Fruit fly (Drosophila melanogaster) whole organism, wandering third instar larva: ENCODE measurements around the gene CG9389.

ENCODE experiments used
- CG32264 ChIP-seq: fragments of 200-800 bp; sonication (Bioruptor generic); optimal IDR thresholded peaks from 2 replicates; lab custom pipeline; 2016; ENCODE audit warnings: missing biosample characterization, missing genetic modification characterization
- Dfd ChIP-seq: fragments of >200 bp; optimal IDR thresholded peaks from 2 replicates; lab custom pipeline; 2017; ENCODE audit warnings: missing biosample characterization, missing genetic modification characterization
- Dif ChIP-seq: fragments of 200-275, 200-300 bp; sonication (Bioruptor generic); optimal IDR thresholded peaks from 2 replicates; lab custom pipeline; 2018; ENCODE audit warnings: missing biosample characterization, missing genetic modification characterization; ENCODE audit not compliant: partially characterized antibody
- Hnf4 ChIP-seq: fragments of 200-800 bp; sonication (Bioruptor generic); optimal IDR thresholded peaks from 2 replicates; lab custom pipeline; 2016; ENCODE audit warnings: missing biosample characterization, mild to moderate bottlenecking, missing genetic modification characterization
- Hr78 ChIP-seq: fragments of >200 bp; optimal IDR thresholded peaks from 2 replicates; lab custom pipeline; 2017; ENCODE audit warnings: missing biosample characterization, missing genetic modification characterization
- OdsH ChIP-seq: fragments of 200-800 bp; sonication (Bioruptor generic); optimal IDR thresholded peaks from 2 replicates; lab custom pipeline; 2016; ENCODE audit warnings: missing biosample characterization, mild to moderate bottlenecking, missing genetic modification characterization
- Vsx2 ChIP-seq: fragments of 200-300, 225-300 bp; sonication (Bioruptor generic); optimal IDR thresholded peaks from 2 replicates; lab custom pipeline; 2018; ENCODE audit warnings: missing biosample characterization, missing genetic modification characterization; ENCODE audit not compliant: partially characterized antibody
- ey ChIP-seq: fragments of 200-800 bp; sonication (Bioruptor generic); optimal IDR thresholded peaks from 2 replicates; lab custom pipeline; 2016; ENCODE audit warnings: missing biosample characterization, missing genetic modification characterization
- foxo ChIP-seq, 2 experiments: fragments of 200-800 bp; sonication (Bioruptor generic); optimal IDR thresholded peaks; 2 replicates in 1 of 2; 3 replicates in 1 of 2; lab custom pipeline; 2016 to 2017; ENCODE audit warnings: missing biosample characterization in 2 of 2, missing genetic modification characterization in 2 of 2
- fru ChIP-seq: fragments of 200-800 bp; sonication (Bioruptor generic); optimal IDR thresholded peaks from 3 replicates; lab custom pipeline; 2016; ENCODE audit warnings: missing biosample characterization, mild to moderate bottlenecking, missing genetic modification characterization
- lola ChIP-seq: fragments of >200 bp; optimal IDR thresholded peaks from 2 replicates; lab custom pipeline; 2017; ENCODE audit warnings: missing biosample characterization, missing genetic modification characterization
- pan ChIP-seq: fragments of >200 bp; optimal IDR thresholded peaks from 2 replicates; lab custom pipeline; 2017
- psq ChIP-seq: fragments of 200-800 bp; sonication (Bioruptor generic); optimal IDR thresholded peaks from 3 replicates; lab custom pipeline; 2017; ENCODE audit warnings: missing biosample characterization, mild to moderate bottlenecking, missing genetic modification characterization, moderate library complexity
- usp ChIP-seq: fragments of >200 bp; optimal IDR thresholded peaks from 2 replicates; lab custom pipeline; 2017; ENCODE audit warnings: missing biosample characterization, missing genetic modification characterization

dm6 chr3L:21219160-21219559, 51.2 kb downstream of the CG9389 start:
- TF ChIP-seq lola (no peak), Dfd (GFP tag; lab: Kevin White, UChicago) (no peak), pan (lab: Kevin White, UChicago) (no peak), foxo (GFP tag; optimal IDR thresholded peaks at IDR 0.05; lab: Kevin White, UChicago) (no peak), psq (GFP tag; lab: Kevin White, UChicago) (no peak), OdsH (GFP tag; lab: Kevin White, UChicago) (no peak), Dif (no peak), Hnf4 (no peak), CG32264 (GFP tag; lab: Kevin White, UChicago) (no peak), fru (GFP tag; lab: Kevin White, UChicago) (no peak), usp (GFP tag; lab: Kevin White, UChicago) (no peak), Hr78 (GFP tag; lab: Kevin White, UChicago) (no peak), ey (GFP tag; lab: Kevin White, UChicago) (no peak), Vsx2 (GFP tag; lab: Kevin White, UChicago) (no peak)
